Fruit fly (Drosophila melanogaster) whole organism, embryonic: ENCODE results near the gene CG3534.

ENCODE experiments used
- Adf1 ChIP-seq: fragments of 200-800 bp; sonication (Bioruptor generic); IDR thresholded peaks from 2 replicates; pipeline ENCODE4 v1.3.6; 2022; ENCODE audit warnings: missing biosample characterization, missing genetic modification characterization
- BtbVII ChIP-seq: fragments of 200-800 bp; sonication (Bioruptor generic); optimal IDR thresholded peaks from 3 replicates; lab custom pipeline; 2017; ENCODE audit warnings: missing biosample characterization, mild to moderate bottlenecking, missing genetic modification characterization
- CG10274 ChIP-seq: fragments of 200-800 bp; sonication (Bioruptor generic); optimal IDR thresholded peaks from 3 replicates; lab custom pipeline; 2017; ENCODE audit warnings: missing biosample characterization, mild to moderate bottlenecking, missing genetic modification characterization
- CG10654 ChIP-seq: fragments of 200-800 bp; sonication (Bioruptor generic); optimal IDR thresholded peaks from 2 replicates; lab custom pipeline; 2016; ENCODE audit warnings: missing biosample characterization, missing genetic modification characterization
- CG11398 ChIP-seq: fragments of 200-800 bp; sonication (Bioruptor generic); optimal IDR thresholded peaks from 2 replicates; lab custom pipeline; 2016; ENCODE audit warnings: missing biosample characterization, missing genetic modification characterization
- CG12391 ChIP-seq: fragments of 200-800 bp; sonication (Bioruptor generic); optimal IDR thresholded peaks from 3 replicates; lab custom pipeline; 2018; ENCODE audit warnings: missing biosample characterization, mild to moderate bottlenecking, missing genetic modification characterization, moderate library complexity
- CG14014 ChIP-seq: fragments of 200-800 bp; sonication (Bioruptor generic); IDR thresholded peaks from 2 replicates; pipeline ENCODE4 v1.3.6; 2022; ENCODE audit warnings: missing biosample characterization, missing genetic modification characterization
- CG1603 ChIP-seq: fragments of 200-800 bp; sonication (Bioruptor generic); optimal IDR thresholded peaks from 2 replicates; lab custom pipeline; 2019; ENCODE audit warnings: missing biosample characterization, mild to moderate bottlenecking, missing genetic modification characterization, moderate library complexity
- CG16863 ChIP-seq: fragments of 200-800 bp; sonication (Bioruptor generic); optimal IDR thresholded peaks from 3 replicates; lab custom pipeline; 2016; ENCODE audit warnings: missing biosample characterization, missing genetic modification characterization
- CG17802 ChIP-seq: fragments of 200-800 bp; sonication (Bioruptor generic); optimal IDR thresholded peaks from 2 replicates; lab custom pipeline; 2018; ENCODE audit warnings: missing biosample characterization, mild to moderate bottlenecking, missing genetic modification characterization, moderate library complexity
- CG17829 ChIP-seq: fragments of 200-800 bp; optimal IDR thresholded peaks from 2 replicates; lab custom pipeline; 2019; ENCODE audit warnings: missing biosample characterization, mild to moderate bottlenecking, missing genetic modification characterization, moderate library complexity
- CG1832 ChIP-seq: fragments of 200-800 bp; sonication (Bioruptor generic); optimal IDR thresholded peaks from 2 replicates; lab custom pipeline; 2017; ENCODE audit warnings: missing biosample characterization, mild to moderate bottlenecking, missing genetic modification characterization, inconsistent platforms
- CG2116 ChIP-seq: fragments of 200-800 bp; sonication (Bioruptor generic); optimal IDR thresholded peaks from 3 replicates; lab custom pipeline; 2018; ENCODE audit warnings: missing biosample characterization, mild to moderate bottlenecking, missing genetic modification characterization
- CG2199 ChIP-seq: fragments of 200-800 bp; sonication (Bioruptor generic); IDR thresholded peaks from 3 replicates; pipeline ENCODE4 v1.3.6; 2022; ENCODE audit warnings: missing biosample characterization, missing genetic modification characterization
- CG2712 ChIP-seq: fragments of 200-800 bp; optimal IDR thresholded peaks from 3 replicates; lab custom pipeline; 2019; ENCODE audit warnings: missing biosample characterization, mild to moderate bottlenecking, missing genetic modification characterization, moderate library complexity
- CG30403 ChIP-seq: fragments of 200-800 bp; sonication (Bioruptor generic); optimal IDR thresholded peaks from 3 replicates; lab custom pipeline; 2016; ENCODE audit warnings: missing biosample characterization, missing genetic modification characterization
- CG3407 ChIP-seq: fragments of 200-800 bp; sonication (Bioruptor generic); optimal IDR thresholded peaks from 2 replicates; lab custom pipeline; 2018; ENCODE audit warnings: missing biosample characterization, mild to moderate bottlenecking, missing genetic modification characterization
- CG3847 ChIP-seq: fragments of 200-800 bp; sonication (Bioruptor generic); IDR thresholded peaks from 2 replicates; pipeline ENCODE4 v1.3.6; 2022; ENCODE audit warnings: missing biosample characterization, missing genetic modification characterization
- CG4328 ChIP-seq: fragments of 200-800 bp; sonication (Bioruptor generic); optimal IDR thresholded peaks from 3 replicates; lab custom pipeline; 2017; ENCODE audit warnings: missing biosample characterization, missing genetic modification reagents, missing genetic modification characterization
- CG4360 ChIP-seq: fragments of 200-800 bp; sonication (Bioruptor generic); IDR thresholded peaks from 2 replicates; pipeline ENCODE4 v1.3.6; 2022; ENCODE audit warnings: missing biosample characterization, missing genetic modification characterization
- CG4404 ChIP-seq: fragments of 200-800 bp; sonication (Bioruptor generic); IDR thresholded peaks from 2 replicates; pipeline ENCODE4 v1.3.6; 2022; ENCODE audit warnings: missing biosample characterization, missing genetic modification characterization
- CG4730 ChIP-seq: fragments of 200-800 bp; sonication (Bioruptor generic); IDR thresholded peaks from 2 replicates; pipeline ENCODE4 v1.3.6; 2022; ENCODE audit warnings: missing biosample characterization, missing genetic modification characterization
- CG7271 ChIP-seq: fragments of 200-800 bp; sonication (Bioruptor generic); optimal IDR thresholded peaks from 2 replicates; lab custom pipeline; 2018; ENCODE audit warnings: missing biosample characterization, mild to moderate bottlenecking, missing genetic modification characterization, moderate library complexity
- CG8359 ChIP-seq: fragments of 200-800 bp; sonication (Bioruptor generic); optimal IDR thresholded peaks from 2 replicates; lab custom pipeline; 2017; ENCODE audit warnings: missing biosample characterization, mild to moderate bottlenecking, missing genetic modification characterization, borderline replicate concordance
- CG8388 ChIP-seq: fragments of 200-800 bp; sonication (Bioruptor generic); optimal IDR thresholded peaks from 2 replicates; lab custom pipeline; 2019; ENCODE audit warnings: missing biosample characterization, mild to moderate bottlenecking, missing genetic modification characterization, moderate library complexity
- CG8478 ChIP-seq: fragments of >200 bp; optimal IDR thresholded peaks from 2 replicates; lab custom pipeline; 2018
- CG9727 ChIP-seq: fragments of 200-800 bp; sonication (Bioruptor generic); optimal IDR thresholded peaks from 3 replicates; lab custom pipeline; 2017; ENCODE audit warnings: missing biosample characterization, mild to moderate bottlenecking, missing genetic modification characterization
- Chrac-16 ChIP-seq: fragments of 200-800 bp; sonication (Bioruptor generic); optimal IDR thresholded peaks from 3 replicates; lab custom pipeline; 2016; ENCODE audit warnings: missing biosample characterization, missing genetic modification characterization
- D19B ChIP-seq: fragments of 200-800 bp; sonication (Bioruptor generic); optimal IDR thresholded peaks from 2 replicates; lab custom pipeline; 2017; ENCODE audit warnings: missing biosample characterization, mild to moderate bottlenecking, missing genetic modification characterization
- Dfd ChIP-seq, 2 experiments: fragments of >200 bp; optimal IDR thresholded peaks; 2 replicates each; lab custom pipeline; 2017; ENCODE audit warnings: missing biosample characterization in 2 of 2, missing genetic modification characterization in 2 of 2
- E2f1 ChIP-seq: fragments of 200-800 bp; sonication (Bioruptor generic); IDR thresholded peaks from 2 replicates; pipeline ENCODE4 v1.3.6; 2022; ENCODE audit warnings: missing biosample characterization, missing genetic modification characterization
- E2f2 ChIP-seq: fragments of 200-800 bp; sonication (Bioruptor generic); IDR thresholded peaks from 2 replicates; pipeline ENCODE4 v1.3.6; 2022; ENCODE audit warnings: missing biosample characterization, missing genetic modification characterization
- Hand ChIP-seq: fragments of 200-800 bp; sonication (Bioruptor generic); optimal IDR thresholded peaks from 2 replicates; lab custom pipeline; 2017; ENCODE audit warnings: mild to moderate bottlenecking, missing biosample characterization, missing genetic modification reagents, missing genetic modification characterization
- Hey ChIP-seq: fragments of 200-800 bp; sonication (Bioruptor generic); optimal IDR thresholded peaks from 3 replicates; lab custom pipeline; 2018; ENCODE audit warnings: missing biosample characterization, mild to moderate bottlenecking, missing genetic modification characterization
- HmgZ ChIP-seq: fragments of 200-800 bp; sonication (Bioruptor generic); optimal IDR thresholded peaks from 2 replicates; lab custom pipeline; 2018; ENCODE audit warnings: missing biosample characterization, mild to moderate bottlenecking, missing genetic modification characterization
- Lpt ChIP-seq: fragments of >200 bp; optimal IDR thresholded peaks from 2 replicates; lab custom pipeline; 2018; ENCODE audit warnings: missing biosample characterization, missing genetic modification characterization
- Six4 ChIP-seq: fragments of 200-800 bp; sonication (Bioruptor generic); optimal IDR thresholded peaks from 2 replicates; lab custom pipeline; 2016; ENCODE audit warnings: missing biosample characterization, missing genetic modification characterization
- Trl ChIP-seq, 3 experiments: fragments of >200 bp in 2 of 3; fragments of 200-800 bp in 1 of 3; sonication (Bioruptor generic) in 1 of 3; optimal IDR thresholded peaks; 2 replicates in 1 of 3; 3 replicates in 2 of 3; lab custom pipeline; 2016 to 2017; ENCODE audit warnings: missing biosample characterization in 1 of 3, missing genetic modification characterization in 1 of 3
- YL-1 ChIP-seq: fragments of 200-800 bp; sonication (Bioruptor generic); optimal IDR thresholded peaks from 3 replicates; lab custom pipeline; 2017; ENCODE audit warnings: missing biosample characterization, mild to moderate bottlenecking, missing genetic modification characterization
- ase ChIP-seq: fragments of 200-800 bp; sonication (Bioruptor generic); IDR thresholded peaks from 3 replicates; pipeline ENCODE4 v1.3.6; 2022; ENCODE audit warnings: missing biosample characterization, missing genetic modification characterization
- caup ChIP-seq: fragments of 200-800 bp; sonication (Bioruptor generic); optimal IDR thresholded peaks from 3 replicates; lab custom pipeline; 2017; ENCODE audit warnings: missing biosample characterization, mild to moderate bottlenecking, missing genetic modification characterization, moderate library complexity; ENCODE audit not compliant: severe bottlenecking
- corto ChIP-seq: fragments of 200-800 bp; sonication (Bioruptor generic); optimal IDR thresholded peaks from 2 replicates; lab custom pipeline; 2016; ENCODE audit warnings: missing biosample characterization, mild to moderate bottlenecking, missing genetic modification characterization, moderate library complexity
- eve ChIP-seq, 2 experiments: fragments of >200 bp; optimal IDR thresholded peaks; 2 replicates each; lab custom pipeline; 2017; ENCODE audit warnings: missing biosample characterization in 2 of 2, missing genetic modification characterization in 2 of 2
- gem ChIP-seq: fragments of 200-800 bp; sonication (Bioruptor generic); optimal IDR thresholded peaks from 2 replicates; lab custom pipeline; 2019; ENCODE audit warnings: missing biosample characterization, mild to moderate bottlenecking, missing genetic modification characterization, moderate library complexity
- hbn ChIP-seq: fragments of 200-800 bp; sonication (Bioruptor generic); IDR thresholded peaks from 2 replicates; pipeline ENCODE4 v1.3.6; 2022; ENCODE audit warnings: missing biosample characterization, missing genetic modification characterization; ENCODE audit not compliant: partially characterized antibody
- her ChIP-seq: fragments of 200-800 bp; sonication (Bioruptor generic); optimal IDR thresholded peaks from 2 replicates; lab custom pipeline; 2016; ENCODE audit warnings: missing biosample characterization, missing genetic modification characterization
- pnt ChIP-seq: fragments of 200-800 bp; sonication (Bioruptor generic); optimal IDR thresholded peaks from 3 replicates; lab custom pipeline; 2016; ENCODE audit warnings: missing biosample characterization, missing genetic modification characterization
- salm ChIP-seq: fragments of 200-800 bp; sonication (Bioruptor generic); optimal IDR thresholded peaks from 2 replicates; lab custom pipeline; 2018; ENCODE audit warnings: missing biosample characterization, mild to moderate bottlenecking, missing genetic modification characterization
- sim ChIP-seq: fragments of 200-800 bp; sonication (Bioruptor generic); IDR thresholded peaks from 2 replicates; pipeline ENCODE4 v1.3.6; 2022; ENCODE audit warnings: missing biosample characterization, missing genetic modification characterization
- tup ChIP-seq: fragments of 200-800 bp; sonication (Bioruptor generic); optimal IDR thresholded peaks from 2 replicates; lab custom pipeline; 2016; ENCODE audit warnings: missing biosample characterization, mild to moderate bottlenecking, missing genetic modification characterization, moderate library complexity
- vvl ChIP-seq: fragments of 200-800 bp; sonication (Bioruptor generic); IDR thresholded peaks from 2 replicates; pipeline ENCODE4 v1.3.6; 2022; ENCODE audit warnings: missing biosample characterization, missing genetic modification characterization
- yki ChIP-seq: fragments of >200 bp; optimal IDR thresholded peaks from 3 replicates; lab custom pipeline; 2018

The CG3534 gene

dm6 chr3R:17020956-17021355, 24.7 kb downstream of the CG3534 start, which contains the start of gene Adsl (continued):
- TF ChIP-seq Hand (no peak), Lpt (no peak), Trl (optimal IDR thresholded peaks at IDR 0.05; lab: Kevin White, UChicago) (no peak), Trl (GFP tag; optimal IDR thresholded peaks at IDR 0.05; lab: Kevin White, UChicago) (no peak), CG4328 (GFP tag; lab: Kevin White, UChicago) (peak; percentile 50), CG2712 (tag; lab: Kevin White, UChicago) (no peak), CG3407 (GFP tag; lab: Kevin White, UChicago) (peak; percentile 72), CG12391 (peak; percentile 72), corto (GFP tag; lab: Kevin White, UChicago) (no peak), hbn (GFP tag; lab: Robert Waterston, UW) (0 out of 2 replicates have a peak, but pooled peaks have one; percentile 14), Adf1 (GFP tag; lab: Robert Waterston, UW) (no peak), CG2199 (no peak), CG1832 (GFP tag; lab: Kevin White, UChicago) (no peak), CG3847 (GFP tag; lab: Robert Waterston, UW) (no peak), salm (peak; percentile 55), Hey (tag; lab: Kevin White, UChicago) (peak; percentile 14), CG1603 (tag; lab: Kevin White, UChicago) (peak; percentile 84), vvl (peak; percentile 84), CG8359 (GFP tag; lab: Kevin White, UChicago) (peak; percentile 60), CG11398 (no peak), ase (GFP tag; lab: Robert Waterston, UW) (no peak), Chrac-16 (GFP tag; lab: Kevin White, UChicago) (peak; percentile 19), CG10274 (peak; percentile 34), HmgZ (tag; lab: Kevin White, UChicago) (peak; percentile 37), CG4730 (GFP tag; lab: Robert Waterston, UW) (no peak), Six4 (GFP tag; lab: Kevin White, UChicago) (peak; percentile 49), CG16863 (GFP tag; lab: Kevin White, UChicago) (no peak), CG30403 (GFP tag; lab: Kevin White, UChicago) (peak; percentile 42), gem (tag; lab: Kevin White, UChicago) (no peak), CG9727 (GFP tag; lab: Kevin White, UChicago) (peak; percentile 82), yki (no peak), CG7271 (peak; percentile 91), D19B (GFP tag; lab: Kevin White, UChicago) (peak; percentile 21), CG8388 (no peak), BtbVII (GFP tag; lab: Kevin White, UChicago) (peak; percentile 76), E2f2 (GFP tag; lab: Robert Waterston, UW) (peak; percentile 68), her (GFP tag; lab: Kevin White, UChicago) (no peak), CG4360 (GFP tag; lab: Robert Waterston, UW) (no peak), sim (peak; percentile 69), CG10654 (GFP tag; lab: Kevin White, UChicago) (peak; percentile 26), CG4404 (GFP tag; lab: Robert Waterston, UW) (no peak), CG17829 (tag; lab: Kevin White, UChicago) (no peak), tup (GFP tag; lab: Kevin White, UChicago) (no peak), CG17802 (tag; lab: Kevin White, UChicago) (peak; percentile 46), caup (GFP tag; lab: Kevin White, UChicago) (peak; percentile 89), CG2116 (GFP tag; lab: Kevin White, UChicago) (peak; percentile 80), eve (GFP tag; optimal IDR thresholded peaks at IDR 0.05; lab: Kevin White, UChicago) (no peak), pnt (GFP tag; lab: Kevin White, UChicago) (no peak), Dfd (GFP tag; optimal IDR thresholded peaks at IDR 0.05; lab: Kevin White, UChicago) (no peak), CG8478 (lab: Kevin White, UChicago) (no peak), CG14014 (GFP tag; lab: Robert Waterston, UW) (no peak), E2f1 (GFP tag; lab: Robert Waterston, UW) (peak; percentile 21; the same call in 1 of the 2 replicates), YL-1 (GFP tag; lab: Kevin White, UChicago) (peak; percentile 74)
